Fruit fly (Drosophila melanogaster) whole organism, adult: ENCODE results near the gene mthl12.

Experiments used
- CG33017 ChIP-seq: fragments of 200-800 bp; sonication (Bioruptor generic); optimal IDR thresholded peaks from 2 replicates; lab custom pipeline; 2018; ENCODE audit warnings: missing biosample characterization, mild to moderate bottlenecking, missing genetic modification characterization, moderate library complexity
- CG7101 ChIP-seq: fragments of 200-800 bp; sonication (Bioruptor generic); optimal IDR thresholded peaks from 2 replicates; lab custom pipeline; 2018; ENCODE audit warnings: missing biosample characterization, mild to moderate bottlenecking, missing genetic modification characterization, moderate library complexity
- Clk ChIP-seq: fragments of 200-800 bp; sonication (Bioruptor generic); optimal IDR thresholded peaks from 2 replicates; lab custom pipeline; 2017; ENCODE audit warnings: missing biosample characterization, missing genetic modification characterization
- Hr96 ChIP-seq: fragments of 200-800 bp; sonication (Bioruptor generic); optimal IDR thresholded peaks from 2 replicates; lab custom pipeline; 2016; ENCODE audit warnings: missing biosample characterization, missing genetic modification characterization
- kay ChIP-seq: fragments of 200-800 bp; sonication (Bioruptor generic); peaks from one replicate; lab custom pipeline; 2016; ENCODE audit warnings: missing biosample characterization, missing genetic modification characterization, borderline replicate concordance

- TF ChIP-seq Clk (no peak), CG7101 (tag; lab: Kevin White, UChicago) (no peak), Hr96 (GFP tag; lab: Kevin White, UChicago) (no peak), kay (GFP tag; lab: Kevin White, UChicago) (no peak), CG33017 (tag; lab: Kevin White, UChicago) (no peak)
Observed at dm6 chr3R:13393009-13393408, 39.5 kb downstream of the mthl12 start.
